Worm (Caenorhabditis elegans): ENCODE data around the gene srh-293.

- TF ChIP-seq lin-13 (GFP tag; optimal IDR thresholded peaks at IDR 0.05) (no peak), nhr-90 (tag; optimal IDR thresholded peaks at IDR 0.05; ENCODE audit: poor library complexity) (no peak), aly-2 (tag; optimal IDR thresholded peaks at IDR 0.05) (no peak), skn-1 (tag; optimal IDR thresholded peaks at IDR 0.05) (no peak), unc-62 (GFP tag; optimal IDR thresholded peaks at IDR 0.05) (no peak), fkh-10 (GFP tag; optimal IDR thresholded peaks at IDR 0.05) (no peak), mdl-1 (tag; optimal IDR thresholded peaks at IDR 0.05) (no peak), elt-2 (tag; optimal IDR thresholded peaks at IDR 0.05) (peak; percentile 57), fos-1 (tag; optimal IDR thresholded peaks at IDR 0.05) (no peak)
These were observed 25.3 kb downstream of the srh-293 start for ce11 chrV:15891279-15891678.
